Worm (Caenorhabditis elegans) whole organism, L1 larva: Measurements from ENCODE around the gene pqn-39.

Experiments
- C16A3.4 ChIP-seq: fragments of 150-350 bp; optimal IDR thresholded peaks from 2 replicates; lab custom pipeline; 2014; ENCODE audit warnings: missing biosample characterization, missing genetic modification characterization
- aha-1 ChIP-seq: fragments of 150-350 bp; optimal IDR thresholded peaks from 2 replicates; lab custom pipeline; 2014; ENCODE audit warnings: missing biosample characterization, missing genetic modification characterization
- aly-2 ChIP-seq: fragments of 150-350 bp; optimal IDR thresholded peaks from 2 replicates; lab custom pipeline; 2014; ENCODE audit warnings: missing biosample characterization, missing genetic modification characterization
- ama-1 ChIP-seq: fragments of 150-350 bp; optimal IDR thresholded peaks from 2 replicates; lab custom pipeline; 2014
- blmp-1 ChIP-seq: fragments of 150-350 bp; optimal IDR thresholded peaks from 2 replicates; lab custom pipeline; 2014; ENCODE audit warnings: missing biosample characterization, missing genetic modification characterization
- ceh-8 ChIP-seq: fragments of 200-800 bp; sonication (Bioruptor generic); optimal IDR thresholded peaks from 2 replicates; lab custom pipeline; 2018; ENCODE audit warnings: mild to moderate bottlenecking, missing genetic modification characterization, moderate library complexity, missing compliant biosample characterization
- dpl-1 ChIP-seq, 3 experiments: fragments of 150-350 bp in 2 of 3; sonication (generic microtip) in 1 of 3; optimal IDR thresholded peaks; 2 replicates each; lab custom pipeline; 2014 to 2017; ENCODE audit warnings: missing biosample characterization in 3 of 3, missing genetic modification characterization in 3 of 3, missing genetic modification reagents in 3 of 3
- efl-1 ChIP-seq, 4 experiments: fragments of 150-350 bp; optimal IDR thresholded peaks in 3 of 4; peaks in 1 of 4; 1 replicate in 1 of 4; 2 replicates in 3 of 4; lab custom pipeline; 2014; ENCODE audit warnings: missing biosample characterization in 2 of 4, missing genetic modification characterization in 2 of 4, missing genetic modification reagents in 2 of 4
- egl-13 ChIP-seq: sonication (generic microtip); optimal IDR thresholded peaks from 2 replicates; lab custom pipeline; 2016; ENCODE audit warnings: missing genotype, missing genetic modification reagents, missing genetic modification characterization, missing compliant biosample characterization
- elt-2 ChIP-seq: sonication (generic microtip); optimal IDR thresholded peaks from 2 replicates; lab custom pipeline; 2016; ENCODE audit warnings: missing genetic modification characterization, mild to moderate bottlenecking, inconsistent platforms, missing compliant biosample characterization, missing genetic modification reagents
- elt-3 ChIP-seq, 6 experiments: fragments of 150-350 bp in 1 of 6; sonication (generic microtip); optimal IDR thresholded peaks; 2 replicates each; lab custom pipeline; 2017 to 2018; ENCODE audit warnings: missing biosample characterization in 6 of 6, missing genetic modification characterization in 6 of 6, inconsistent platforms in 1 of 6
- ets-5 ChIP-seq: fragments of 200-800 bp; sonication (Bioruptor generic); IDR thresholded peaks from 2 replicates; pipeline ENCODE4 v1.3.6; 2022; ENCODE audit warnings: missing genetic modification characterization, missing compliant biosample characterization
- fkh-10 ChIP-seq: sonication (generic microtip); optimal IDR thresholded peaks from 2 replicates; lab custom pipeline; 2017; ENCODE audit warnings: missing biosample characterization, missing genetic modification reagents, missing genetic modification characterization
- fos-1 ChIP-seq: fragments of 150-350 bp; optimal IDR thresholded peaks from 2 replicates; lab custom pipeline; 2014; ENCODE audit warnings: missing biosample characterization, missing genetic modification characterization
- hpl-2 ChIP-seq: fragments of 150-350 bp; optimal IDR thresholded peaks from 2 replicates; lab custom pipeline; 2014; ENCODE audit warnings: missing biosample characterization, missing genetic modification reagents, missing genetic modification characterization
- irx-1 ChIP-seq: sonication (generic microtip); optimal IDR thresholded peaks from 2 replicates; lab custom pipeline; 2016; ENCODE audit warnings: missing genetic modification characterization, missing compliant biosample characterization
- jun-1 ChIP-seq: fragments of 150-350 bp; optimal IDR thresholded peaks from 2 replicates; lab custom pipeline; 2014; ENCODE audit warnings: missing biosample characterization, missing genetic modification reagents, missing genetic modification characterization
- lin-13 ChIP-seq: fragments of 150-350 bp; optimal IDR thresholded peaks from 2 replicates; lab custom pipeline; 2014; ENCODE audit warnings: missing biosample characterization, missing genetic modification reagents, missing genetic modification characterization
- lin-14 ChIP-seq: fragments of 200-800 bp; sonication (Bioruptor generic); optimal IDR thresholded peaks from 2 replicates; lab custom pipeline; 2018; ENCODE audit warnings: mild to moderate bottlenecking, missing genetic modification characterization, moderate library complexity, missing compliant biosample characterization
- lin-15B ChIP-seq: fragments of 150-350 bp; sonication (generic microtip); optimal IDR thresholded peaks from 3 replicates; lab custom pipeline; 2014; ENCODE audit warnings: missing biosample characterization, missing genetic modification characterization
- lin-35 ChIP-seq, 2 experiments: fragments of 150-350 bp; optimal IDR thresholded peaks; 2 replicates each; lab custom pipeline; 2014; ENCODE audit warnings: missing biosample characterization in 2 of 2, missing genetic modification characterization in 2 of 2, missing genetic modification reagents in 2 of 2
- lin-39 ChIP-seq: fragments of 150-350 bp; optimal IDR thresholded peaks from 2 replicates; lab custom pipeline; 2014; ENCODE audit warnings: missing biosample characterization, missing genetic modification reagents, missing genetic modification characterization
- lsy-2 ChIP-seq, 2 experiments: fragments of 150-350 bp; optimal IDR thresholded peaks; 2 replicates each; lab custom pipeline; 2014; ENCODE audit warnings: missing biosample characterization in 2 of 2, missing genetic modification characterization in 2 of 2
- mdl-1 ChIP-seq, 2 experiments: fragments of 150-350 bp; optimal IDR thresholded peaks; 2 replicates each; lab custom pipeline; 2014 to 2017; ENCODE audit warnings: missing biosample characterization in 2 of 2, missing genetic modification characterization in 2 of 2, inconsistent platforms in 1 of 2
- mef-2 ChIP-seq: fragments of 150-350 bp; optimal IDR thresholded peaks from 2 replicates; lab custom pipeline; 2014; ENCODE audit warnings: missing biosample characterization, missing genetic modification characterization
- mep-1 ChIP-seq: fragments of 150-350 bp; optimal IDR thresholded peaks from 2 replicates; lab custom pipeline; 2014; ENCODE audit warnings: missing biosample characterization, missing genetic modification characterization
- nhr-11 ChIP-seq: fragments of 150-350 bp; optimal IDR thresholded peaks from 2 replicates; lab custom pipeline; 2014; ENCODE audit warnings: missing biosample characterization, missing genetic modification characterization
- nhr-20 ChIP-seq: sonication (generic microtip); optimal IDR thresholded peaks from 2 replicates; lab custom pipeline; 2016; ENCODE audit warnings: mild to moderate bottlenecking, missing genetic modification characterization, missing compliant biosample characterization
- nhr-237 ChIP-seq: fragments of 150-350 bp; optimal IDR thresholded peaks from 2 replicates; lab custom pipeline; 2014; ENCODE audit warnings: missing biosample characterization, missing genetic modification characterization
- nhr-47 ChIP-seq: sonication (generic microtip); optimal IDR thresholded peaks from 2 replicates; lab custom pipeline; 2016; ENCODE audit warnings: mild to moderate bottlenecking, missing genetic modification characterization, moderate library complexity, missing compliant biosample characterization
- nhr-71 ChIP-seq: sonication (generic microtip); optimal IDR thresholded peaks from 2 replicates; lab custom pipeline; 2016; ENCODE audit warnings: mild to moderate bottlenecking, missing genetic modification characterization, moderate library complexity, missing compliant biosample characterization
- nhr-76 ChIP-seq: sonication (generic microtip); optimal IDR thresholded peaks from 2 replicates; lab custom pipeline; 2017; ENCODE audit warnings: missing biosample characterization, missing genetic modification characterization
- pag-3 ChIP-seq: sonication (generic microtip); optimal IDR thresholded peaks from 2 replicates; lab custom pipeline; 2017; ENCODE audit warnings: missing genetic modification characterization, mild to moderate bottlenecking, missing compliant biosample characterization, antibody characterized with exemption, borderline replicate concordance; ENCODE audit not compliant: insufficient read depth
- pqm-1 ChIP-seq: sonication (generic microtip); optimal IDR thresholded peaks from 3 replicates; lab custom pipeline; 2017; ENCODE audit warnings: missing biosample characterization, missing genetic modification characterization
- rnt-1 ChIP-seq: sonication (generic microtip); optimal IDR thresholded peaks from 2 replicates; lab custom pipeline; 2016; ENCODE audit warnings: mild to moderate bottlenecking, missing genetic modification characterization, moderate library complexity, missing compliant biosample characterization
- skn-1 ChIP-seq: fragments of 150-350 bp; optimal IDR thresholded peaks from 2 replicates; lab custom pipeline; 2014; ENCODE audit warnings: missing biosample characterization, missing genetic modification characterization
- sptf-1 ChIP-seq: fragments of 150-350 bp; optimal IDR thresholded peaks from 2 replicates; lab custom pipeline; 2014; ENCODE audit warnings: missing biosample characterization, missing genetic modification characterization
- sup-37 ChIP-seq: fragments of 200-800 bp; sonication (Bioruptor generic); optimal IDR thresholded peaks from 2 replicates; lab custom pipeline; 2018; ENCODE audit warnings: mild to moderate bottlenecking, missing genetic modification characterization, missing compliant biosample characterization
- swsn-7 ChIP-seq: sonication (generic microtip); optimal IDR thresholded peaks from 2 replicates; lab custom pipeline; 2016; ENCODE audit warnings: missing genetic modification characterization, missing compliant biosample characterization
- tbx-2 ChIP-seq: sonication (generic microtip); optimal IDR thresholded peaks from 2 replicates; lab custom pipeline; 2016; ENCODE audit warnings: missing genetic modification characterization, missing compliant biosample characterization
- unc-30 ChIP-seq: sonication (generic microtip); optimal IDR thresholded peaks from 2 replicates; lab custom pipeline; 2017; ENCODE audit warnings: missing biosample characterization, missing genetic modification characterization
- vab-15 ChIP-seq: sonication (generic microtip); optimal IDR thresholded peaks from 2 replicates; lab custom pipeline; 2017; ENCODE audit warnings: missing genotype, mild to moderate bottlenecking, missing genetic modification characterization, missing compliant biosample characterization
- xbp-1 ChIP-seq: sonication (generic microtip); optimal IDR thresholded peaks from 2 replicates; lab custom pipeline; 2016; ENCODE audit warnings: missing genetic modification characterization, missing compliant biosample characterization
- zip-4 ChIP-seq: fragments of 200-800 bp; sonication (Bioruptor generic); optimal IDR thresholded peaks from 2 replicates; lab custom pipeline; 2018; ENCODE audit warnings: mild to moderate bottlenecking, missing genetic modification characterization, moderate library complexity, missing compliant biosample characterization
- ztf-4 ChIP-seq: fragments of 150-350 bp; optimal IDR thresholded peaks from 2 replicates; lab custom pipeline; 2014; ENCODE audit warnings: missing biosample characterization, missing genetic modification characterization

The pqn-39 gene

DNA sequence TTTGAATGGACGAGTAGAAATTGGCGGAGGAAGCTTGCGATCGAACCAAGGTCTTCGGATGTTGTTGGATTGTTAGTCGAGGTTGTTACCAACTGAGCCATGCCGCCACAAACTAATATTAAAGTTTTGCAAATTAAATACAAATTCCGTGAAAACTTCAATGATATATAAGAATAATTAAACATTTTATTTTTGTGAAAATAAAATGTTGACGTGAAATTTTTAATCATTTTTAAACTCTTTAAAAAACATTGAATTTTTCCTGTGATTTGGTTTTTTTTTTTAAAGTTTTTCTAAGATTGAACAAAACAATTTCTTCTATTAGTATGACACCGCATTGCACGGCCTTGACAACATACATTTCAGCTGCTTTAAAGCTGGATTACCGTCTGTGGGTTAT is 22.2 kb upstream of the pqn-39 start, which contains the start of gene C31E10.11:
Gene C31E10.11, minus strand, starts transcription at position 101 of the 400 bp plus-strand sequence.
- TF ChIP-seq fkh-10 (GFP tag; lab: Kevin White, UChicago): no peak
- TF ChIP-seq lin-13 (GFP tag; lab: Kevin White, UChicago): no peak
- TF ChIP-seq lin-39 (tag; lab: Kevin White, UChicago): no peak
- no peak for TF ChIP-seq sup-37 (GFP tag; lab: Kevin White, UChicago)
- TF ChIP-seq ets-5 (GFP tag; lab: Robert Waterston, UW): no peak
- TF ChIP-seq sptf-1 (tag; lab: Kevin White, UChicago): no peak
- TF ChIP-seq vab-15 (tag; lab: Kevin White, UChicago): no peak
- no peak for TF ChIP-seq ceh-8 (GFP tag; lab: Kevin White, UChicago)

DNA sequence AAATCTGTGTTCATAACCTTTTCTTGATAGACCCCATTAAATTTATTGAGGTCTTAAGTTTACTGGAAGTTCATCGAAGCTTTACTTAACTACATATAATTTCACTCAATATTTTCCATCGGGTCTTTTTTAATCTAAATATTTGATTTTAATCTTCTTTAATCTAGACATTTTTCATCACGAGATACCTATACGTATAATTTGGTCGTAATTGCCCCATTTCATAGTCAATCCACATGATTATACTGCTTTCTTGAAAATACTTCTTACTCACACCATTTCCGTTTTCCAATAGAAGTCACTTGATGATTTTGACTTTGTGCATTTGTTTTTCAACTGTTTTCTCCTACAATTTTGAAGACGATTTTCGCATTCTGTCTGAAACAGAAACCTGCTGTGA is 17.8 kb upstream of the pqn-39 start, which contains the start of gene irld-24:
Gene irld-24, plus strand, starts transcription at position 301 of the 400 bp plus-strand sequence.
- TF ChIP-seq aha-1 (tag; lab: Kevin White, UChicago) (no peak), nhr-20 (no peak), nhr-237 (no peak)

DNA sequence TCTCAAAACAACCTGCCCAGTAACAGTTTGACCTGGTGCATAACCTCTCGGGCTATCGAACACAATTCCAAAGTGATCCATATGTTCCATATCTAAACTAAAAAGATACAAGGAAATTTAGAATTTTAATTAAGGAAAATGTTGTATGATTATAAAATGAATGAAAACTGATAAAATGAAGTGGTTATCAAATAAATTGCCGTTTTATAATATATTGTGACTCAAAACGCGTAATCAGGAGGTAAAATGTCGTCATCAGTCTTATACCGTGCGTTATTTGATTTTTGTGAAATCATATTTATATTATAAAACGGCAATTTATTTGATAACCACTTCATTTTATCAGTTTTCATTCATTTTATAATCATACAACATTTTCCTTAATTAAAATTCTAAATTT is 11.9 kb upstream of the pqn-39 start, which contains the start of gene arrd-24:
Gene arrd-24, minus strand, starts transcription at position 101 of the 400 bp plus-strand sequence.
- TF ChIP-seq elt-2: peak; percentile 46

DNA sequence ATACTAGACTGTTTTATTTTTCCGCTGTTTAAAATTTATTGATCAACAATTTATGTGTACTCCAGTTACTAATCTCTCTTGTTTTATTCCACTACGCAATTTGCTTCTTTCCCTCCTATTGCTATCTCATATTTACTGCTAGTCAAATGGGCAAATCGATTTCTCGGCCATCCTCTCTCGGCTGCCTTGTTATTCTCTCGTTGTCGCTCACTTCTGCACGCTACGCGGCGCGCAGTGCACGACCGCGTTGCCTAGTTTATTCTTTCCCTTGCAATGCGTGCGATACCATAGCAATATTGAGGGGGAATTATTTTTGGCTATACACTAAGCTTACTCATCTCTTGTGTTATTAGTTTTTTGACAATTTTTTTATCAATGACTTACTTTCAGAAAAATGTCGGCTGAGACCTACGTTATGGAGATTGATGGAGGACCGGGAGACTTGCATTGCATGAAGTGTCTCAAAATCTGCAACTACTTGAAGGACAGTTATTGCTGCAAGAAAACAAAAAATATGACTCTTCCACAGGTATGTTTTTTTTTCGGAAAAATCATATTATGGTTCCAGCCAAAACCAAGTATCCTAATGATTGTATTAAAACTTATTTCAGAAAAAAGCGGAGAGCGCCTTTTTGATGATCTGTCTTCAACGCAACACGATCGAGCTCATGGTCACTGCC is 9.1 kb upstream of the pqn-39 start, which contains the start of gene F48F7.6:
Gene F48F7.6, plus strand, starts transcription at position 391 of the 680 bp plus-strand sequence.
- peak in 1 of 3 experiments; percentile 7 for TF ChIP-seq dpl-1 (GFP tag; optimal IDR thresholded peaks at IDR 0.05; lab: Kevin White, UChicago)
- no peak for TF ChIP-seq nhr-76 (tag; lab: Kevin White, UChicago)
- peak; percentile 38 for TF ChIP-seq skn-1
- TF ChIP-seq nhr-47: peak; percentile 59
- no peak for TF ChIP-seq ztf-4 (tag; lab: Kevin White, UChicago)
- no peak for TF ChIP-seq pqm-1 (tag; lab: Kevin White, UChicago)
- peak; percentile 55 for TF ChIP-seq blmp-1 (tag; lab: Kevin White, UChicago)
- TF ChIP-seq irx-1: no peak
- TF ChIP-seq mef-2 (tag; lab: Kevin White, UChicago): no peak
- no peak for TF ChIP-seq zip-4 (GFP tag; lab: Kevin White, UChicago)
- no peak for TF ChIP-seq unc-30
- TF ChIP-seq efl-1 (optimal IDR thresholded peaks at IDR 0.05; lab: Kevin White, UChicago): peak in 1 of 2 experiments; percentile 12
- TF ChIP-seq efl-1 (GFP tag; optimal IDR thresholded peaks at IDR 0.05 in 1 of 2; lab: Kevin White, UChicago): no peak
- peak; percentile 11 for TF ChIP-seq xbp-1 (tag; lab: Kevin White, UChicago)
- peak in 1 of 2 experiments; percentile 46 for TF ChIP-seq mdl-1 (tag; optimal IDR thresholded peaks at IDR 0.05; lab: Kevin White, UChicago)
- peak; percentile 55 for TF ChIP-seq nhr-20
- TF ChIP-seq nhr-237: no peak
- TF ChIP-seq jun-1 (tag; lab: Kevin White, UChicago): peak; percentile 5
- TF ChIP-seq nhr-11 (tag; lab: Kevin White, UChicago): no peak
- TF ChIP-seq elt-3 (tag; optimal IDR thresholded peaks at IDR 0.05; lab: Kevin White, UChicago): peak in 1 of 6 experiments; percentile 11
- no peak for TF ChIP-seq egl-13
- peak; percentile 19 for TF ChIP-seq lin-15B (tag; lab: Kevin White, UChicago)
- TF ChIP-seq ceh-8 (GFP tag; lab: Kevin White, UChicago): no peak
- no peak for TF ChIP-seq hpl-2 (GFP tag; lab: Kevin White, UChicago)
- peak; percentile 37 to 62 for TF ChIP-seq lin-35 (GFP tag; optimal IDR thresholded peaks at IDR 0.05; lab: Kevin White, UChicago)
- TF ChIP-seq nhr-71 (tag; lab: Kevin White, UChicago): peak; percentile 54
- TF ChIP-seq rnt-1 (tag; lab: Kevin White, UChicago): peak; percentile 3
- TF ChIP-seq lsy-2 (tag; optimal IDR thresholded peaks at IDR 0.05; lab: Kevin White, UChicago): peak in 1 of 2 experiments; percentile 62
- no peak for TF ChIP-seq sptf-1 (tag; lab: Kevin White, UChicago)
- TF ChIP-seq lin-14 (GFP tag; lab: Kevin White, UChicago): peak; percentile 53
- no peak for TF ChIP-seq ama-1
- TF ChIP-seq mep-1 (tag; lab: Kevin White, UChicago): peak; percentile 39
- TF ChIP-seq fos-1 (tag; lab: Kevin White, UChicago): peak; percentile 27
- TF ChIP-seq aly-2 (tag; lab: Kevin White, UChicago): peak; percentile 6
- no peak for TF ChIP-seq lin-13 (GFP tag; lab: Kevin White, UChicago)
- peak; percentile 46 for TF ChIP-seq tbx-2 (tag; lab: Kevin White, UChicago)
- TF ChIP-seq C16A3.4 (tag; lab: Kevin White, UChicago): peak; percentile 40
- peak; percentile 26 for TF ChIP-seq swsn-7 (tag; lab: Kevin White, UChicago)
- TF ChIP-seq pag-3 (tag; lab: Kevin White, UChicago): no peak
